Fruit fly (Drosophila melanogaster) whole organism, prepupa: ENCODE data around the gene corto.
A peak's percentile ranks its signal among the peaks of the same experiment; 100 is the strongest.

Source experiments
- CG10631 ChIP-seq: fragments of 200-800 bp; sonication (Bioruptor generic); optimal IDR thresholded peaks from 2 replicates; lab custom pipeline; 2016; ENCODE audit warnings: missing biosample characterization, missing genetic modification characterization
- CG10669 ChIP-seq: fragments of 200-800 bp; sonication (Bioruptor generic); optimal IDR thresholded peaks from 3 replicates; lab custom pipeline; 2018; ENCODE audit warnings: missing biosample characterization, mild to moderate bottlenecking, missing genetic modification characterization, moderate library complexity
- CG11294 ChIP-seq: fragments of 200-800 bp; sonication (Bioruptor generic); IDR thresholded peaks from 2 replicates; pipeline ENCODE4 v1.3.6; 2022; ENCODE audit warnings: missing biosample characterization, missing genetic modification characterization
- CG11762 ChIP-seq: fragments of 200-800 bp; sonication (Bioruptor generic); optimal IDR thresholded peaks from 3 replicates; lab custom pipeline; 2016; ENCODE audit warnings: missing biosample characterization, missing genetic modification characterization; ENCODE audit not compliant: insufficient read depth
- CG11902 ChIP-seq: fragments of 200-800 bp; sonication (Bioruptor generic); optimal IDR thresholded peaks from 3 replicates; lab custom pipeline; 2016; ENCODE audit warnings: missing biosample characterization, missing genetic modification characterization
- CG15336 ChIP-seq: fragments of 200-800 bp; sonication (Bioruptor generic); IDR thresholded peaks from 2 replicates; pipeline ENCODE4 v1.3.6; 2022; ENCODE audit warnings: missing biosample characterization, missing genetic modification characterization
- CG1621 ChIP-seq: fragments of 200-800 bp; sonication (Bioruptor generic); optimal IDR thresholded peaks from 3 replicates; lab custom pipeline; 2018; ENCODE audit warnings: missing biosample characterization, mild to moderate bottlenecking, missing genetic modification characterization
- CG16779 ChIP-seq: fragments of 200-800 bp; sonication (Bioruptor generic); optimal IDR thresholded peaks from 3 replicates; lab custom pipeline; 2017; ENCODE audit warnings: missing biosample characterization, mild to moderate bottlenecking, missing genetic modification characterization
- CG3032 ChIP-seq: fragments of 200-800 bp; optimal IDR thresholded peaks from 2 replicates; lab custom pipeline; 2019; ENCODE audit warnings: missing biosample characterization, mild to moderate bottlenecking, missing genetic modification characterization, moderate library complexity
- CG31627 ChIP-seq: fragments of 200-800 bp; sonication (Bioruptor generic); optimal IDR thresholded peaks from 3 replicates; lab custom pipeline; 2016; ENCODE audit warnings: missing biosample characterization, missing genetic modification characterization
- CG34406 ChIP-seq: fragments of 200-800 bp; sonication (Bioruptor generic); optimal IDR thresholded peaks from 3 replicates; lab custom pipeline; 2016; ENCODE audit warnings: missing biosample characterization, missing genetic modification characterization
- CG3919 ChIP-seq: fragments of 200-800 bp; sonication (Bioruptor generic); optimal IDR thresholded peaks from 3 replicates; lab custom pipeline; 2016; ENCODE audit warnings: missing biosample characterization, missing genetic modification characterization
- CG4318 ChIP-seq: fragments of 200-800 bp; sonication (Bioruptor generic); optimal IDR thresholded peaks from 3 replicates; lab custom pipeline; 2017; ENCODE audit warnings: missing biosample characterization, mild to moderate bottlenecking, missing genetic modification characterization
- CG6163 ChIP-seq: fragments of 200-800 bp; sonication (Bioruptor generic); IDR thresholded peaks from 3 replicates; pipeline ENCODE4 v1.3.6; 2022; ENCODE audit warnings: missing biosample characterization, missing genetic modification characterization
- CG6276 ChIP-seq: fragments of 200-800 bp; sonication (Bioruptor generic); optimal IDR thresholded peaks from 2 replicates; lab custom pipeline; 2017; ENCODE audit warnings: missing biosample characterization, mild to moderate bottlenecking, missing genetic modification characterization
- CG6792 ChIP-seq: fragments of 200-800 bp; sonication (Bioruptor generic); optimal IDR thresholded peaks from 3 replicates; lab custom pipeline; 2016; ENCODE audit warnings: missing biosample characterization, missing genetic modification characterization
- CG6808 ChIP-seq: fragments of 200-800 bp; sonication (Bioruptor generic); optimal IDR thresholded peaks from 3 replicates; lab custom pipeline; 2017; ENCODE audit warnings: missing biosample characterization, missing genetic modification characterization, mild to moderate bottlenecking, moderate library complexity, missing genetic modification reagents
- CG6854 ChIP-seq: fragments of 200-800 bp; sonication (Bioruptor generic); optimal IDR thresholded peaks from 2 replicates; lab custom pipeline; 2017; ENCODE audit warnings: missing biosample characterization, mild to moderate bottlenecking, missing genetic modification characterization
- CG7368 ChIP-seq: fragments of 200-800 bp; sonication (Bioruptor generic); optimal IDR thresholded peaks from 3 replicates; lab custom pipeline; 2016; ENCODE audit warnings: missing biosample characterization, missing genetic modification characterization
- CG8119 ChIP-seq: fragments of 200-800 bp; sonication (Bioruptor generic); IDR thresholded peaks from 3 replicates; pipeline ENCODE4 v1.3.6; 2022; ENCODE audit warnings: missing biosample characterization, missing genetic modification characterization
- CG8319 ChIP-seq: fragments of 200-800 bp; sonication (Bioruptor generic); optimal IDR thresholded peaks from 3 replicates; lab custom pipeline; 2016; ENCODE audit warnings: missing biosample characterization, missing genetic modification characterization
- CG8632 ChIP-seq: fragments of 200-800 bp; sonication (Bioruptor generic); optimal IDR thresholded peaks from 3 replicates; lab custom pipeline; 2016; ENCODE audit warnings: missing biosample characterization, missing genetic modification characterization
- CG9139 ChIP-seq: fragments of 200-800 bp; sonication (Bioruptor generic); optimal IDR thresholded peaks from 3 replicates; lab custom pipeline; 2017; ENCODE audit warnings: missing biosample characterization, mild to moderate bottlenecking, missing genetic modification characterization
- Eip75B ChIP-seq: fragments of 200-800 bp; sonication (Bioruptor generic); optimal IDR thresholded peaks from 3 replicates; lab custom pipeline; 2016; ENCODE audit warnings: missing biosample characterization, missing genetic modification characterization
- Eip78C ChIP-seq: fragments of 200-800 bp; sonication (Bioruptor generic); peaks from one replicate; lab custom pipeline; 2016; ENCODE audit warnings: missing biosample characterization, missing genetic modification characterization
- Eip93F ChIP-seq: fragments of 200-800 bp; sonication (Bioruptor generic); optimal IDR thresholded peaks from 2 replicates; lab custom pipeline; 2016; ENCODE audit warnings: missing biosample characterization, mild to moderate bottlenecking, missing genetic modification characterization
- Ets96B ChIP-seq: fragments of 200-800 bp; optimal IDR thresholded peaks from 2 replicates; lab custom pipeline; 2019; ENCODE audit warnings: missing biosample characterization, mild to moderate bottlenecking, missing genetic modification characterization, moderate library complexity
- Gug ChIP-seq: fragments of 200-800 bp; sonication (Bioruptor generic); IDR thresholded peaks from 2 replicates; pipeline ENCODE4 v1.3.6; 2022; ENCODE audit warnings: missing biosample characterization, missing genetic modification characterization
- Hr38 ChIP-seq: sonication (Bioruptor generic); optimal IDR thresholded peaks from 2 replicates; lab custom pipeline; 2016; ENCODE audit warnings: missing biosample characterization, missing genetic modification characterization
- Lpt ChIP-seq: fragments of 200-800 bp; sonication (Bioruptor generic); optimal IDR thresholded peaks from 3 replicates; lab custom pipeline; 2016; ENCODE audit warnings: missing biosample characterization, missing genetic modification characterization
- Met ChIP-seq: fragments of 200-800 bp; sonication (Bioruptor generic); optimal IDR thresholded peaks from 3 replicates; lab custom pipeline; 2016; ENCODE audit warnings: missing biosample characterization, missing genetic modification characterization
- OdsH ChIP-seq: fragments of 200-800 bp; sonication (Bioruptor generic); optimal IDR thresholded peaks from 3 replicates; lab custom pipeline; 2016; ENCODE audit warnings: missing biosample characterization, missing genetic modification characterization
- Sox14 ChIP-seq: fragments of 200-800 bp; sonication (Bioruptor generic); optimal IDR thresholded peaks from 3 replicates; lab custom pipeline; 2016; ENCODE audit warnings: missing biosample characterization, missing genetic modification characterization
- achi ChIP-seq: fragments of 200-800 bp; sonication (Bioruptor generic); optimal IDR thresholded peaks from 3 replicates; lab custom pipeline; 2016; ENCODE audit warnings: missing biosample characterization, missing genetic modification characterization
- acj6 ChIP-seq: fragments of 200-800 bp; sonication (Bioruptor generic); optimal IDR thresholded peaks from 3 replicates; lab custom pipeline; 2016; ENCODE audit warnings: missing biosample characterization, missing genetic modification characterization
- cyc ChIP-seq: fragments of 200-800 bp; sonication (Bioruptor generic); optimal IDR thresholded peaks from 3 replicates; lab custom pipeline; 2016; ENCODE audit warnings: missing biosample characterization, missing genetic modification characterization
- dac ChIP-seq: fragments of 200-800 bp; sonication (Bioruptor generic); optimal IDR thresholded peaks from 2 replicates; lab custom pipeline; 2017; ENCODE audit warnings: missing biosample characterization, mild to moderate bottlenecking, missing genetic modification characterization
- dsx ChIP-seq: fragments of 200-800 bp; optimal IDR thresholded peaks from 3 replicates; lab custom pipeline; 2019; ENCODE audit warnings: missing biosample characterization, mild to moderate bottlenecking, missing genetic modification characterization, moderate library complexity; ENCODE audit not compliant: poor library complexity, severe bottlenecking
- eg ChIP-seq: fragments of 200-800 bp; sonication (Bioruptor generic); IDR thresholded peaks from 3 replicates; pipeline ENCODE4 v1.3.6; 2022; ENCODE audit warnings: missing biosample characterization, missing genetic modification characterization
- fd59A ChIP-seq: fragments of 200-800 bp; sonication (Bioruptor generic); optimal IDR thresholded peaks from 2 replicates; lab custom pipeline; 2017; ENCODE audit warnings: missing biosample characterization, mild to moderate bottlenecking, missing genetic modification characterization, missing genetic modification reagents
- fkh ChIP-seq: fragments of 200-800 bp; sonication (Bioruptor generic); optimal IDR thresholded peaks from 3 replicates; lab custom pipeline; 2017; ENCODE audit warnings: missing biosample characterization, mild to moderate bottlenecking, missing genetic modification characterization, moderate library complexity
- net ChIP-seq: fragments of 200-800 bp; sonication (Bioruptor generic); optimal IDR thresholded peaks from 3 replicates; lab custom pipeline; 2016; ENCODE audit warnings: missing biosample characterization, missing genetic modification characterization
- pdm3 ChIP-seq: fragments of 200-800 bp; sonication (Bioruptor generic); optimal IDR thresholded peaks from 3 replicates; lab custom pipeline; 2016; ENCODE audit warnings: missing biosample characterization, missing genetic modification characterization
- salr ChIP-seq, 2 experiments: fragments of 200-800 bp; sonication (Bioruptor generic); optimal IDR thresholded peaks; 3 replicates each; lab custom pipeline; 2016 to 2018; ENCODE audit warnings: missing biosample characterization in 2 of 2, missing genetic modification characterization in 2 of 2, mild to moderate bottlenecking in 1 of 2
- spab ChIP-seq: fragments of 200-800 bp; sonication (Bioruptor generic); optimal IDR thresholded peaks from 2 replicates; lab custom pipeline; 2017; ENCODE audit warnings: missing biosample characterization, mild to moderate bottlenecking, missing genetic modification characterization, missing genetic modification reagents
- svp ChIP-seq: fragments of 200-800 bp; sonication (Bioruptor generic); peaks from one replicate; lab custom pipeline; 2016; ENCODE audit warnings: missing biosample characterization, missing genetic modification characterization
- topi ChIP-seq: fragments of 200-800 bp; sonication (Bioruptor generic); optimal IDR thresholded peaks from 3 replicates; lab custom pipeline; 2016; ENCODE audit warnings: missing biosample characterization, missing genetic modification characterization

Gene corto

dm6 chr3R:5112814-5113486 lies 26.1 kb upstream of the corto start (continued):
- TF ChIP-seq CG3032 (tag; lab: Kevin White, UChicago) (peak; percentile 97), spab (GFP tag; lab: Kevin White, UChicago) (peak; percentile 96), Eip93F (GFP tag; lab: Kevin White, UChicago) (no peak), Ets96B (tag; lab: Kevin White, UChicago) (peak; percentile 98), Eip78C (peak; percentile 99), topi (GFP tag; lab: Kevin White, UChicago) (peak; percentile 88), pdm3 (GFP tag; lab: Kevin White, UChicago) (peak; percentile 97), CG6792 (GFP tag; lab: Kevin White, UChicago) (peak; percentile 92), CG11762 (GFP tag; lab: Kevin White, UChicago) (peak; percentile 85)

DNA sequence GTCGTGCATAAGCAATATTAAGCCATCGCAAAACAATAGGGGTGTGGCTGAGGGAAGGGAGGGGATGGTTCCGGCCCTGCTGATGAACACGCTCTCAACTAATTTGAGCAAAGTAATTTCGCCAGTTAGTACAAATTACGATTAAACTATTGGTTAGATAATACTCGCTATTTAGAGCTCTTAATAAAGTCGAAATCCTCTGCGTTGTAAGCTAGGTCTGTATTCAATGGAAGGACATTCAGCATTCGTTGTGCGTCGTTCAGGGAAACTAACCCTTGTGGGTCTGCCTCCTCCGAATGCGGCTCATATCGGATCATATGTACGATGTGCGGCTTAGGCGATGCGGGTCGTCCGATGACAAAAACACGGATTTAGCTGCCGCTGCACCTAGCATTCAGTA lies 25.5 kb upstream of the corto start:
- TF ChIP-seq CG7368 (GFP tag; lab: Kevin White, UChicago) = no peak
- TF ChIP-seq Sox14 (GFP tag; lab: Kevin White, UChicago) = peak; percentile 40
- TF ChIP-seq CG10631 (GFP tag; lab: Kevin White, UChicago) = peak; percentile 49
- no peak for TF ChIP-seq CG9139 (GFP tag; lab: Kevin White, UChicago)
- TF ChIP-seq OdsH (GFP tag; lab: Kevin White, UChicago) = peak; percentile 24
- TF ChIP-seq spab (GFP tag; lab: Kevin White, UChicago) = peak; percentile 19
- peak; percentile 60 for TF ChIP-seq Ets96B (tag; lab: Kevin White, UChicago)
- TF ChIP-seq Eip78C = peak; percentile 85
- TF ChIP-seq CG6792 (GFP tag; lab: Kevin White, UChicago) = no peak
- TF ChIP-seq CG16779 (tag; lab: Kevin White, UChicago) = no peak
- TF ChIP-seq CG31627 = no peak
- TF ChIP-seq CG6163 (GFP tag; lab: Robert Waterston, UW) = peak; percentile 37; the same call in 2 of the 3 replicates
- 0 out of 3 replicates have a peak, but pooled peaks have one; percentile 9 for TF ChIP-seq eg (GFP tag; lab: Robert Waterston, UW)
- TF ChIP-seq CG8119 (GFP tag; lab: Robert Waterston, UW) = no peak; the same call in 2 of the 3 replicates
- TF ChIP-seq CG10669 (GFP tag; lab: Kevin White, UChicago) = peak; percentile 58
- TF ChIP-seq CG15336 (GFP tag; lab: Robert Waterston, UW) = no peak
- peak; percentile 42 for TF ChIP-seq CG1621 (tag; lab: Kevin White, UChicago)
- TF ChIP-seq dac (GFP tag; lab: Kevin White, UChicago) = no peak
- TF ChIP-seq CG11902 (GFP tag; lab: Kevin White, UChicago) = no peak
- no peak for TF ChIP-seq dsx (GFP tag; lab: Kevin White, UChicago)
- TF ChIP-seq CG6808 (GFP tag; lab: Kevin White, UChicago) = no peak
- TF ChIP-seq salr (GFP tag; optimal IDR thresholded peaks at IDR 0.05; lab: Kevin White, UChicago) = no peak
- peak; percentile 11 for TF ChIP-seq Met (GFP tag; lab: Kevin White, UChicago)
- no peak for TF ChIP-seq net (GFP tag; lab: Kevin White, UChicago)
- no peak for TF ChIP-seq CG6276 (GFP tag; lab: Kevin White, UChicago)
- TF ChIP-seq CG3032 (tag; lab: Kevin White, UChicago) = peak; percentile 37
- no peak for TF ChIP-seq fkh (GFP tag; lab: Kevin White, UChicago)
- TF ChIP-seq CG6854 (GFP tag; lab: Kevin White, UChicago) = no peak
- TF ChIP-seq CG8632 (GFP tag; lab: Kevin White, UChicago) = no peak
- peak; percentile 37 for TF ChIP-seq fd59A (GFP tag; lab: Kevin White, UChicago)
- no peak for TF ChIP-seq Lpt (GFP tag; lab: Kevin White, UChicago)
- no peak for TF ChIP-seq CG11294 (GFP tag; lab: Robert Waterston, UW)
- peak; percentile 35 for TF ChIP-seq CG11762 (GFP tag; lab: Kevin White, UChicago)
- no peak for TF ChIP-seq achi (GFP tag; lab: Kevin White, UChicago)
- TF ChIP-seq Hr38 (GFP tag; lab: Kevin White, UChicago) = no peak
- TF ChIP-seq Eip93F (GFP tag; lab: Kevin White, UChicago) = no peak
- TF ChIP-seq svp (GFP tag; lab: Kevin White, UChicago) = peak; percentile 33
- peak; percentile 16 for TF ChIP-seq acj6 (GFP tag; lab: Kevin White, UChicago)
- TF ChIP-seq CG3919 (GFP tag; lab: Kevin White, UChicago) = no peak
- no peak for TF ChIP-seq CG4318 (GFP tag; lab: Kevin White, UChicago)
- peak; percentile 6 for TF ChIP-seq pdm3 (GFP tag; lab: Kevin White, UChicago)
- no peak for TF ChIP-seq Eip75B (GFP tag; lab: Kevin White, UChicago)
- TF ChIP-seq CG8319 (GFP tag; lab: Kevin White, UChicago) = no peak
- no peak for TF ChIP-seq Gug
- TF ChIP-seq cyc (GFP tag; lab: Kevin White, UChicago) = no peak
- peak; percentile 19 for TF ChIP-seq topi (GFP tag; lab: Kevin White, UChicago)
- TF ChIP-seq CG34406 (GFP tag; lab: Kevin White, UChicago) = no peak
